Worm (Caenorhabditis elegans) whole organism, L1 larva: Measurements from ENCODE around the gene B0393.4.

Source experiments
- ceh-63 ChIP-seq: fragments of 200-800 bp; sonication (Bioruptor generic); optimal IDR thresholded peaks from 2 replicates; lab custom pipeline; 2018; ENCODE audit warnings: mild to moderate bottlenecking, missing genetic modification characterization, missing compliant biosample characterization
- fkh-10 ChIP-seq: sonication (generic microtip); optimal IDR thresholded peaks from 2 replicates; lab custom pipeline; 2017; ENCODE audit warnings: missing biosample characterization, missing genetic modification reagents, missing genetic modification characterization
- jun-1 ChIP-seq: fragments of 150-350 bp; optimal IDR thresholded peaks from 2 replicates; lab custom pipeline; 2014; ENCODE audit warnings: missing biosample characterization, missing genetic modification reagents, missing genetic modification characterization
- lin-39 ChIP-seq: fragments of 150-350 bp; optimal IDR thresholded peaks from 2 replicates; lab custom pipeline; 2014; ENCODE audit warnings: missing biosample characterization, missing genetic modification reagents, missing genetic modification characterization
- nhr-11 ChIP-seq: fragments of 150-350 bp; optimal IDR thresholded peaks from 2 replicates; lab custom pipeline; 2014; ENCODE audit warnings: missing biosample characterization, missing genetic modification characterization
- nhr-28 ChIP-seq: fragments of 150-350 bp; optimal IDR thresholded peaks from 2 replicates; lab custom pipeline; 2014; ENCODE audit warnings: missing biosample characterization, missing genetic modification characterization
- nhr-90 ChIP-seq: sonication (generic microtip); optimal IDR thresholded peaks from 2 replicates; lab custom pipeline; 2016; ENCODE audit warnings: mild to moderate bottlenecking, missing genetic modification characterization, missing compliant biosample characterization; ENCODE audit not compliant: poor library complexity
- snpc-4 ChIP-seq: fragments of 150-350 bp; optimal IDR thresholded peaks from 2 replicates; lab custom pipeline; 2014; ENCODE audit warnings: missing biosample characterization, missing genetic modification characterization
- tbx-2 ChIP-seq: sonication (generic microtip); optimal IDR thresholded peaks from 2 replicates; lab custom pipeline; 2016; ENCODE audit warnings: missing genetic modification characterization, missing compliant biosample characterization
- ztf-4 ChIP-seq: fragments of 150-350 bp; optimal IDR thresholded peaks from 2 replicates; lab custom pipeline; 2014; ENCODE audit warnings: missing biosample characterization, missing genetic modification characterization

ce11 chrIII:4748666-4749065 lies 14.7 kb downstream of the B0393.4 start:
- TF ChIP-seq fkh-10 (GFP tag; lab: Kevin White, UChicago) = no peak
- TF ChIP-seq lin-39 (tag; lab: Kevin White, UChicago) = no peak
- TF ChIP-seq nhr-90 = no peak
- TF ChIP-seq ceh-63 (GFP tag; lab: Kevin White, UChicago) = no peak
- TF ChIP-seq nhr-11 = no peak
- TF ChIP-seq nhr-28 (tag; lab: Kevin White, UChicago) = no peak
- no peak for TF ChIP-seq jun-1 (tag; lab: Kevin White, UChicago)
- no peak for TF ChIP-seq ztf-4 (tag; lab: Kevin White, UChicago)
- no peak for TF ChIP-seq snpc-4 (tag; lab: Kevin White, UChicago)
- TF ChIP-seq tbx-2 (tag; lab: Kevin White, UChicago) = no peak
